Fruit fly (Drosophila melanogaster): ENCODE measurements around the gene colt.

colt gene

dm6 chr2L:2729882-2730281, 40.0 kb downstream of the colt start (continued):
- TF ChIP-seq CG9437 (GFP tag; optimal IDR thresholded peaks at IDR 0.05) (no peak), CG17361 (GFP tag; IDR thresholded peaks at IDR 0.05) (no peak), CG10959 (GFP tag; IDR thresholded peaks at IDR 0.05) (no peak), sug (tag; optimal IDR thresholded peaks at IDR 0.05) (peak; percentile 21), pfk (GFP tag; optimal IDR thresholded peaks at IDR 0.05) (no peak), CG7987 (GFP tag; optimal IDR thresholded peaks at IDR 0.05) (peak; percentile 51), D19B (GFP tag; optimal IDR thresholded peaks at IDR 0.05) (no peak), slbo (GFP tag; IDR thresholded peaks at IDR 0.05) (peak; percentile 70), CTCF (GFP tag; optimal IDR thresholded peaks at IDR 0.05) (no peak), gcm (GFP tag; optimal IDR thresholded peaks at IDR 0.05) (no peak), YL-1 (GFP tag; optimal IDR thresholded peaks at IDR 0.05) (no peak), cas (GFP tag; IDR thresholded peaks at IDR 0.05) (no peak), Nf-YB (GFP tag; optimal IDR thresholded peaks at IDR 0.05) (no peak), CG5953 (GFP tag; IDR thresholded peaks at IDR 0.05) (no peak), CG15479 (GFP tag; optimal IDR thresholded peaks at IDR 0.05) (no peak), toy (GFP tag; IDR thresholded peaks at IDR 0.05) (no peak), CG34376 (GFP tag; optimal IDR thresholded peaks at IDR 0.05) (peak; percentile 17), CG15696 (tag; optimal IDR thresholded peaks at IDR 0.05) (no peak), CG12299 (tag; optimal IDR thresholded peaks at IDR 0.05) (no peak), CG9215 (GFP tag; IDR thresholded peaks at IDR 0.05) (peak; percentile 46; the same call in 1 of the 2 replicates), nmo (GFP tag; optimal IDR thresholded peaks at IDR 0.05) (no peak), CG12236 (GFP tag; optimal IDR thresholded peaks at IDR 0.05) (no peak), CG12219 (GFP tag; optimal IDR thresholded peaks at IDR 0.05) (no peak), bcd (GFP tag; optimal IDR thresholded peaks at IDR 0.05) (peak; percentile 50), ac (GFP tag; optimal IDR thresholded peaks at IDR 0.05) (no peak), BEAF-32 (GFP tag; optimal IDR thresholded peaks at IDR 0.05) (no peak), CG2129 (GFP tag; IDR thresholded peaks at IDR 0.05; ENCODE audit: partially characterized antibody) (no peak), Dfd (GFP tag; optimal IDR thresholded peaks at IDR 0.05) (no peak), kah (GFP tag; optimal IDR thresholded peaks at IDR 0.05) (no peak), CG6683 (GFP tag; optimal IDR thresholded peaks at IDR 0.05) (no peak), sob (GFP tag; IDR thresholded peaks at IDR 0.05) (peak; percentile 53; the same call in 1 of the 2 replicates), psq (GFP tag; optimal IDR thresholded peaks at IDR 0.05) (no peak), CG2199 (GFP tag; IDR thresholded peaks at IDR 0.05) (0 out of 3 replicates have a peak, but pooled peaks have one; percentile 48), Meics (GFP tag; optimal IDR thresholded peaks at IDR 0.05) (peak; percentile 73), CG12155 (GFP tag; optimal IDR thresholded peaks at IDR 0.05) (no peak), ab (GFP tag; optimal IDR thresholded peaks at IDR 0.05) (no peak), CG42726 (GFP tag; IDR thresholded peaks at IDR 0.05; ENCODE audit: partially characterized antibody) (no peak), zen (tag; optimal IDR thresholded peaks at IDR 0.05) (no peak), CG13287 (GFP tag; IDR thresholded peaks at IDR 0.05; ENCODE audit: partially characterized antibody) (peak; percentile 13; the same call in 1 of the 2 replicates), D19A (tag; optimal IDR thresholded peaks at IDR 0.05) (no peak), CG7372 (GFP tag; IDR thresholded peaks at IDR 0.05) (no peak), Ptx1 (GFP tag; IDR thresholded peaks at IDR 0.05) (peak; percentile 30; the same call in 1 of the 2 replicates), Deaf1 (tag; optimal IDR thresholded peaks at IDR 0.05) (no peak), grau (tag; optimal IDR thresholded peaks at IDR 0.05) (peak; percentile 93), CG15601 (tag; optimal IDR thresholded peaks at IDR 0.05) (no peak), sim (GFP tag; IDR thresholded peaks at IDR 0.05) (no peak), Xrp1 (GFP tag; IDR thresholded peaks at IDR 0.05) (0 out of 2 replicates have a peak, but pooled peaks have one; percentile 29), CG14014 (GFP tag; IDR thresholded peaks at IDR 0.05) (peak; percentile 42), exex (tag; optimal IDR thresholded peaks at IDR 0.05) (no peak), insv (GFP tag; optimal IDR thresholded peaks at IDR 0.05) (no peak), Lpt (GFP tag; optimal IDR thresholded peaks at IDR 0.05) (no peak), hth (optimal IDR thresholded peaks at IDR 0.05) (no peak)
